Fruit fly (Drosophila melanogaster): ENCODE measurements around the gene Mi-2.

The Mi-2 gene

DNA sequence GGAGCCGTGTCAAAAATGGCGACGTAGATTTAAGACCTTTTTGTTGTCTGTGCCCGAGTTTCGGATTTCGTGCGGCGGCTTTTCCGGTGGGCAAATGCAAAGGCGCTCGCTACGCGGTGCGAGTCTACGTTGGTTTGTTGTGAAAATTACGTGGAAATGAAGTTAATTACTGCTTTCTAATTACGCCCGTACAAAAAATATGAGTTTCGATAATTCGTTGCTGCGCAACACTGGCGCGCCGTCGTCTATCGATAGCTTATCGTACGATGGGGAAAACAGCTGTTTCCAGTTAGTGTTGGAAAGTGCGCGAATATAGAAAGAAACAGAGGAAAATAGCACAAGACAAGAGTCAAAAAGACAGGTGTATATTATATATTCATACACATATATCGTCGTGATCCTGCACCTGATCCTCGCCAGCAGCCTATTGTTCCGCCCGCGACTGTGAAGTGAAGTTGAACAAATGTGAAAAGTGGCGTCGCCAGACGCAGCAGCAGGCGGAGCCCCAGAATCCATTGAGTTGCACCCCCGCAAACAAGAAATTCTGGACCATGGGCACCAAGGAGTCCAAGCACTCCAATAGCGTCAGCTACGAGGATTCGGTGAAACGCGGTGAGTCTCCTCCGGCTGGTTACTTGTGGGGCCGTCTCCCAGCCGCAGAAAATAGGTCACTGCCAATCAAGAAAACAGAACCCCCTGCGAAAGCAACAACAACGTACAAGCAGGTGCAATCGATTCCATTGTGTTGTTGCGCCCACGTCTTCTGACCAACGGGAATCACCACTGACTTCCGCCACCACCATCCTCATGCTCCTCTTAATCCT, 39.0 kb downstream of the Mi-2 start, which contains the start of the genes Rab8 and Usp32 (continued):
- TF ChIP-seq lbe (GFP tag; optimal IDR thresholded peaks at IDR 0.05) = peak; percentile 77
- peak; percentile 60 for TF ChIP-seq ERR (GFP tag; optimal IDR thresholded peaks at IDR 0.05)
- TF ChIP-seq CG10979 (tag; optimal IDR thresholded peaks at IDR 0.05) = peak; percentile 40
- TF ChIP-seq Lim3 (GFP tag; IDR thresholded peaks at IDR 0.05) = no peak
- TF ChIP-seq ato (GFP tag; IDR thresholded peaks at IDR 0.05; ENCODE audit: partially characterized antibody) = peak; percentile 82
- no peak for TF ChIP-seq Neu2 (GFP tag; optimal IDR thresholded peaks at IDR 0.05; ENCODE audit: borderline replicate concordance)
- TF ChIP-seq CG8359 (GFP tag; optimal IDR thresholded peaks at IDR 0.05; ENCODE audit: borderline replicate concordance) = no peak
- peak; percentile 100 for TF ChIP-seq CG10267 (tag; optimal IDR thresholded peaks at IDR 0.05)
- no peak for TF ChIP-seq Nf-YA (GFP tag; IDR thresholded peaks at IDR 0.05)
- TF ChIP-seq CG10321 (GFP tag; IDR thresholded peaks at IDR 0.05) = no peak
- peak; percentile 40 for TF ChIP-seq btn (GFP tag; optimal IDR thresholded peaks at IDR 0.05)
- TF ChIP-seq CG9215 (GFP tag; IDR thresholded peaks at IDR 0.05) = no peak
- TF ChIP-seq CG2678 (tag; optimal IDR thresholded peaks at IDR 0.05) = no peak
- peak; percentile 67 for TF ChIP-seq tin (GFP tag; optimal IDR thresholded peaks at IDR 0.05)
- TF ChIP-seq jumu (GFP tag; optimal IDR thresholded peaks at IDR 0.05) = peak; percentile 66
- TF ChIP-seq zfh1 (GFP tag; IDR thresholded peaks at IDR 0.05) = peak; percentile 42; the same call in 2 of the 3 replicates
- TF ChIP-seq CG13894 (tag; optimal IDR thresholded peaks at IDR 0.05) = no peak
- TF ChIP-seq CG3281 (GFP tag; optimal IDR thresholded peaks at IDR 0.05) = peak; percentile 75
- TF ChIP-seq CG13287 (GFP tag; IDR thresholded peaks at IDR 0.05; ENCODE audit: partially characterized antibody) = peak; percentile 89
- TF ChIP-seq Dll (GFP tag; IDR thresholded peaks at IDR 0.05; ENCODE audit: partially characterized antibody) = peak; percentile 89
- TF ChIP-seq mld (GFP tag; IDR thresholded peaks at IDR 0.05; ENCODE audit: partially characterized antibody) = 0 out of 3 replicates have a peak, but pooled peaks have one; percentile 28
- peak; percentile 48 for TF ChIP-seq CG9797 (GFP tag; optimal IDR thresholded peaks at IDR 0.05)
- peak; percentile 71 for TF ChIP-seq hbn (GFP tag; IDR thresholded peaks at IDR 0.05; ENCODE audit: partially characterized antibody)
- TF ChIP-seq Camta (GFP tag; optimal IDR thresholded peaks at IDR 0.05) = peak; percentile 31
- peak; percentile 8 for TF ChIP-seq CG7928 (GFP tag; optimal IDR thresholded peaks at IDR 0.05)
- TF ChIP-seq az2 (GFP tag; optimal IDR thresholded peaks at IDR 0.05) = peak; percentile 34
- TF ChIP-seq klu (GFP tag; IDR thresholded peaks at IDR 0.05) = no peak; the same call in 1 of the 2 replicates
- no peak for TF ChIP-seq Doc2 (GFP tag; IDR thresholded peaks at IDR 0.05)
- no peak for TF ChIP-seq h (optimal IDR thresholded peaks at IDR 0.05)
- TF ChIP-seq caup (GFP tag; optimal IDR thresholded peaks at IDR 0.05; ENCODE audit: severe bottlenecking) = peak; percentile 81
- TF ChIP-seq Rx (GFP tag; IDR thresholded peaks at IDR 0.05) = no peak
- peak; percentile 28; the same call in 1 of the 3 replicates for TF ChIP-seq croc (GFP tag; conservative IDR thresholded peaks at IDR 0.05)
- peak; percentile 73 for TF ChIP-seq CG1647 (GFP tag; optimal IDR thresholded peaks at IDR 0.05)
- TF ChIP-seq CG7786 (GFP tag; optimal IDR thresholded peaks at IDR 0.05) = peak; percentile 76
- TF ChIP-seq CG10209 (GFP tag; optimal IDR thresholded peaks at IDR 0.05) = peak; percentile 63
- TF ChIP-seq CG12219 (GFP tag; optimal IDR thresholded peaks at IDR 0.05) = no peak
- TF ChIP-seq CG16813 (GFP tag; IDR thresholded peaks at IDR 0.05; ENCODE audit: partially characterized antibody) = peak; percentile 85
- TF ChIP-seq Usf (GFP tag; optimal IDR thresholded peaks at IDR 0.05) = no peak
- peak; percentile 27; the same call in 1 of the 2 replicates for TF ChIP-seq CG31224 (GFP tag; IDR thresholded peaks at IDR 0.05)
- peak; percentile 94 for TF ChIP-seq BEAF-32 (GFP tag; optimal IDR thresholded peaks at IDR 0.05)
- TF ChIP-seq pan (optimal IDR thresholded peaks at IDR 0.05) = no peak
- peak in 1 of 2 experiments; percentile 47 for TF ChIP-seq pan (GFP tag; optimal IDR thresholded peaks at IDR 0.05 in 1 of 2, IDR thresholded peaks at IDR 0.05 in 1 of 2)
- TF ChIP-seq CG30020 (tag; optimal IDR thresholded peaks at IDR 0.05) = peak; percentile 63
- peak; percentile 48; the same call in 1 of the 2 replicates for TF ChIP-seq cas (GFP tag; IDR thresholded peaks at IDR 0.05)
- peak; percentile 96 for TF ChIP-seq Ets65A (GFP tag)
- peak; percentile 73 for TF ChIP-seq gcm (GFP tag; optimal IDR thresholded peaks at IDR 0.05)
- TF ChIP-seq unc-4 (GFP tag; IDR thresholded peaks at IDR 0.05; ENCODE audit: partially characterized antibody) = peak; percentile 88
- TF ChIP-seq Atf6 (GFP tag; IDR thresholded peaks at IDR 0.05) = 0 out of 2 replicates have a peak, but pooled peaks have one; percentile 37

Data from whole organism, embryonic.